Fruit fly (Drosophila melanogaster) Kc167 (cell line): ENCODE results near the gene CG34039.

Source experiments
- Myc ChIP-seq: fragments of >200 bp; optimal IDR thresholded peaks from 2 replicates; lab custom pipeline; 2017; ENCODE audit warnings: missing external identifiers
- Sin3A ChIP-seq: fragments of >200 bp; optimal IDR thresholded peaks from 2 replicates; lab custom pipeline; 2018; ENCODE audit warnings: missing external identifiers
- h ChIP-seq: fragments of >200 bp; optimal IDR thresholded peaks from 3 replicates; lab custom pipeline; 2018; ENCODE audit warnings: missing external identifiers
- insv ChIP-seq: fragments of >200 bp; optimal IDR thresholded peaks from 3 replicates; lab custom pipeline; 2018; ENCODE audit warnings: missing external identifiers
- psq ChIP-seq: fragments of >200 bp; optimal IDR thresholded peaks from 2 replicates; lab custom pipeline; 2017; ENCODE audit warnings: missing external identifiers
- ttk ChIP-seq: sonication (Bioruptor generic); optimal IDR thresholded peaks from 2 replicates; lab custom pipeline; 2017; ENCODE audit warnings: missing external identifiers

The CG34039 gene

DNA sequence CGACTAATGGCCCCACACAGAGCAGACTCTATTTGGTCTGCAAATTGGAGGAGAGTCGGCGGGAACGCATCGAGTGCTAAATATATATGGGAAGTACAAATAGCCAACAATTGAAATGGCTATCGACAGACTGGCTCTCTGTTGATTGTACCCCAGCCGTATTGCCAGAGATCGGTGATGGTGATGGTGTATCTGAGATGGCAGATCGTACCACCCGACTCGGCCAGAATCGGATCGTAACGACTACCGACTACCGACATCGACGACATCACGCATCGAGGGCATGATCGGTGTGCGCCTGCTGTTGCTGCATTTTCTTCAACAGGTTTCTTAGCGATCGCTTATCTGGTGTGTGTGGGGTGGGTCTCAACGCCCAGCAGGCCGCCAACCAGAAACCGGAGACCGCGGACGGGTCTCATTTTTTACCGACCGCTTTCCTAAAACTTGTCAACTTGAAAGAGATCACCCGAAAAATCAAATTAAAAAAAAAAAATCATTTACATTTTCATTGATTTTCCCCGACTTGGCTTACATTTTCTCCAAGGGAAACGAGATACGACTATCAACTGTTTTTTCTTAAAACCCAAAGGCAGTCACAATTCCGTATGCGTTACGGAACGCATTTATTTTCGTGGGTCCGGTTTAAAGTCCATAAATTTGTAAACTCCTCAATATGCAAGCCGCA is 15.7 kb upstream of the CG34039 start:
- no peak for TF ChIP-seq Sin3A (lab: Kevin White, UChicago)
- TF ChIP-seq ttk (lab: Kevin White, UChicago), result no peak
- no peak for TF ChIP-seq h (lab: Kevin White, UChicago)

DNA sequence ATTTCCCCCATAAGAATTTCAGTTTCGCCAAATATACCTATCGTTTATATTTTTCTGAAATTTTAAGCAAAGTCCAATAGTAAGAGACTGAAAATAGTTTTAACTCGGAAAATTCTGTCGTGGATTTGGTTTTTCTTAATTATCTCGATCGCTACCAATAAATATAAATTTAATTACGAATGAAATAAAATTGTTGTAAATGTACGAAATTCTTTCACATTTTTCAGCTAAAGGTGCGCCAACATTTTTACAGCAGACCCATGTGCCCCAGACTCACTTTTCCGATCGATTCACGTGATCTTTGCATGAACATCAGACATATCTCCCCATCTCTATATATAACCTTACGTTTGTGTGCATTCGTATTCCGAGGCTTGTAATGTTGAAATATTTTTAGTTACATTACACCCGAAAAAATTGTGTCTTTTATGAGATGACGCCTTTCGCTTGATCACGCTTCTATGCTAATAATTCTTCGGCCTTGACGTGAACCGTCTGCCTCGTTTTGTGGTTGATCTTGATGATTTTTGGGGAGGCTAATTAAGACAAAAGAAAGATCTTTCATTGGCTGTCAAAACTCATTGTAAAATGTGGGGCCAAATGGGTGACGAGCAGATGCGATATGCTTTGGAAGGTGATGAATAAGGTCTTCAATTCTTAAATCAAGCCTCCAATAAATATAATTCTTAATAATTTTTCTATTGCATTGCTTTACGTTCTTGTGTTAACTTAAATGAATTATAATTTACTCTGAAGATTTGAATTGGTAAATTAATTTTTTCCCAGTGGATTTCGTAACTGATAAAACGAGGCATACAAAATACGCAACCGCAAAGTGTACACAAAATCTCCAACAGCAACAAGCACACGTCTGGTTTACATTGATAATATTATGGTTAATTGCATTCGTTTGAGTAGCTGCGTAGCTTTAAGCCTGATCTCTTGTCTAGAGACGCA is 14.5 kb upstream of the CG34039 start:
- no peak for TF ChIP-seq Myc (lab: Kevin White, UChicago)
- TF ChIP-seq ttk (lab: Kevin White, UChicago), result no peak
- TF ChIP-seq insv (lab: Kevin White, UChicago), result no peak
- no peak for TF ChIP-seq psq (lab: Kevin White, UChicago)
- TF ChIP-seq h (lab: Kevin White, UChicago), result no peak
- TF ChIP-seq Sin3A (lab: Kevin White, UChicago), result no peak

DNA sequence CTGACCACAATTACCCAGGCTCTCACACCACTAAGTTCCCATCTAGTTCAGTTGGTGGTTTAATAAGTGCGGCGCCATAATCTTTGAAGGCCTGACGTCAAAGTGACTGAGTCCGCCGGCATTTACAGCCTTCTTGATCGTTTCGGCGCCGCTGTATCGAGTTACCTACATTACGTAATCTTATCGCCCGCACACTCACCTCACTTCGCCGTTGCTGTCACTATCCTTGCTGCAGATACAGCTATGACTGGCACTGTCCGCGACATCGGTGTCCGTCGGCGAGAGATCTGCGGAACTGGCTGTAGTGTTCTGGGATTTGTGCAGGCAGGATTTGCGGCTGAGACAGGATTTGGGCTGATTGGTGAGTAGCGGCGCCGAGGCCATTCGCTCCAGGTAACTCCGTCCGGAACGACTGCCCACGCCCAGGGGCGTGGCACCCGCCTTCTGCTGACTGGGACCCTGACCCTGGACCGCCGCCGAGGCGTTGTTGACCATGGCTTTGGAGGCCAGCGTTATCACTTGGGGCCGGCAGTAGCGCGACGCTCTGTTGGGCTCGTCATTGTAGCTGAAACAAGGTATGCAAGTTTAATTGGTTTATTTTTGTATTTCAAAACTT is 12.8 kb upstream of the CG34039 start:
- TF ChIP-seq Sin3A (lab: Kevin White, UChicago) (no peak), ttk (lab: Kevin White, UChicago) (no peak), insv (lab: Kevin White, UChicago) (no peak), h (lab: Kevin White, UChicago) (no peak), Myc (lab: Kevin White, UChicago) (no peak), psq (lab: Kevin White, UChicago) (no peak)

DNA sequence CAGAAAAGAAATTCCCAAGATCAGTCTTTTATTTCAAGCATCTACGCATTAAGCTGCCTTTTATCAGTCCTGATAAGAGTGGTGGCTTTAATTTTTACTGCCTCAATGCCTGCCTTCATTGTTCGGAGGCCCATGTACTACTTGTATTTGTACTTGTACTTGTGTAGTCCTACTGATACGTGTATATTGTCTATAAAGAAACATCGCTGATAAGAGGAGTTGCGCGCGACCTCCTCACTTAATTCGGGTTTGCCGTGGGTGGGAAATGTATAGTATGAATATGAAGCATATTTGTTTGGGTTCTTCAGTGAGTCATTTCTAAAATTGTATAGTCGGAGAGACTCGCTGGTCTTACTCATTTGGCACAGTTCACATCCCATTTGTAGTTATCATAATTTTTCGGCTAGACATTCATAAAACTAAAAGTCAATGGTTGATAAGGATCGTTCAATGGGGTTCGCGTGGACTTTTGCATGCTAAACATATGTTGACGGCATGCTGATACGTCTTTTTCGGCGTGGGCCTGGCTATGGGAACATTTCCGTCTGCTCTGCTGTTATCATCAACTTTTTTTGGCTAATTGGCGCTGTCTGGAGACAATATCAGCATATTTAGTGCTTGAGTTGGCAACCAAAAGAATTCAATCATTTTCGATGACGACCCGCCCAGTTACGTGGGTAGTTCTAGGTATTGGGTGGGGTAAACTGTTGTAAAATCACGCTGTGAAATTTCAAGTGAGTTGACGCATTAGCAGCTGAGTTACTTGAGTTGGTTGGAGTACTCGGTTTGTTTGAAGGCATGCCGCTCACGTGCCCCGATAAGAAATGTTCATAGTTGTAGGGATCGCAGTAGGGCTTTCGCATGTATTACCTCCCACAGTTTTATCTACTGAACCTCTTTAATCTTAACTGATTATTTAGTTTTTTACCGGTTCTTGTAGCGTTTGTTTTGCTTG is 11.7 kb upstream of the CG34039 start:
- TF ChIP-seq insv (lab: Kevin White, UChicago), result no peak
- no peak for TF ChIP-seq Sin3A (lab: Kevin White, UChicago)
- no peak for TF ChIP-seq Myc (lab: Kevin White, UChicago)
- no peak for TF ChIP-seq h (lab: Kevin White, UChicago)
- TF ChIP-seq psq (lab: Kevin White, UChicago), result no peak
- no peak for TF ChIP-seq ttk (lab: Kevin White, UChicago)

DNA sequence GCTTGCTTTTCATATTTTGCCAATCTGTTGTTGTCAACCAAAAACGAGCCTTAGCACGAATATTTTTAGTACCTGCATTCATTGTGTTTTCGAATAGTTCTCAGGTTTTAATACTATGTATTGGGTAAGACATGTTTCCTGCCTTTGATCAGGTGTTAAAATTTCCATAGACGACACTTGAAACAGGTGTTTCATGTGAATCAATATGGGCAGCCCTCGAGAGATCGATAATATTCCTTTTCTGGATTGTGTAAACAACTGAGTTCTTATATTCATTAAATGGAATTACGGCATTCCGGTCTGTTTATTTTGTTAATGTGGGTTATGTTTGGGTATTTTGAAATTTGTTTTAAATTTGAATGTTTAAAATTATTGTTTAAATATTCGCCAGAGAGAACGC is 10.6 kb upstream of the CG34039 start:
- TF ChIP-seq psq (lab: Kevin White, UChicago) (no peak), Myc (lab: Kevin White, UChicago) (no peak), ttk (lab: Kevin White, UChicago) (no peak), insv (lab: Kevin White, UChicago) (no peak), Sin3A (lab: Kevin White, UChicago) (no peak), h (lab: Kevin White, UChicago) (no peak)

DNA sequence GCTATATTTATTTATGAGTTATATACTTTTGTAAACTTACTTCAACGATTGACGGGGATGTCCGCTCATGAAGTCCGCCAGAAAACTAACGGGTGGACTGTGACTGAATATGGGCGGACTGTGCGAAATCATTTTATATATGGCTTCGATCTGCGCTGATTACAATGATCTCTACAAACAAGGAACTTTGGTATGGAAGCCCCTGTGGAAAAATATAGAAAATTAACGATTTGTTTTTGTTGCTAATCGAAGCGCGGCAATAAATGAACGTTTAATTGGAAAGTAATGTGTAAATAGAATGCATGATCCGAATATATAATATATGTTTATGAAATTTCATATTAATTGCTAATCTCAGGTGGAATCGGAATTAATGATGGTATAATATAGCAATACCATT is 9.8 kb upstream of the CG34039 start:
- TF ChIP-seq Myc (lab: Kevin White, UChicago) (no peak), insv (lab: Kevin White, UChicago) (no peak), Sin3A (lab: Kevin White, UChicago) (no peak), ttk (lab: Kevin White, UChicago) (no peak), psq (lab: Kevin White, UChicago) (no peak), h (lab: Kevin White, UChicago) (no peak)

DNA sequence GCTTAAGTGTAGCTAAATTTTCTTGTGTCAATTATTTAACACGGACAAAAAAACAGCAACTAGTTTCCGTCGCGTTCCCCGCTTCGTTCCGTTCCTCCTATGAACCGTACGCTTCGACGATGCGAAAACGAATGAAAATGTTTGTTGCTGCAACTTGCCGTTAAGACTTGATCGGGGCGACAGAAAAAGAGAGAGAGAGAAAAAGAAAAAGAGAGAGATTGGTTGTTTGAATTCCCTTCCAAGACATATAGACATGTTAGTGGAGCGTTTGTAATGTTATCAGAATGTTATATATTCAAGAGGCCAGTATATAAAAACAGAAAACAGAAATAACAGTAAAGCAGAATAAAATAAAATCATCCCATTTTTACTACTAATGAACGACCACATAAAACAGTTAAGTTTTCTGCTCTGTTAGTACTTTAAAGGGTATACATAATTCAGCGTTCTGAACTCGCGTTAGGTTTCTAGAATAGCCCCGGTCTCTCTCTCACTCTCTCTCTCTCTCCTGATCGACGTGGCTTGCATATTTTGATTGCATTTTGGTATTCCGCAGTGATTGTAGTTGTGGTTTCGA is 8.9 kb upstream of the CG34039 start, which contains the start of gene Gbs-70E:
Gene Gbs-70E, minus strand, starts transcription at position 137 of the 577 bp plus-strand sequence.
- no peak for TF ChIP-seq ttk (lab: Kevin White, UChicago)
- TF ChIP-seq insv (lab: Kevin White, UChicago), result no peak
- no peak for TF ChIP-seq Sin3A (lab: Kevin White, UChicago)
- TF ChIP-seq psq (lab: Kevin White, UChicago), result no peak
- TF ChIP-seq Myc (lab: Kevin White, UChicago), result no peak
- TF ChIP-seq h (lab: Kevin White, UChicago), result no peak

DNA sequence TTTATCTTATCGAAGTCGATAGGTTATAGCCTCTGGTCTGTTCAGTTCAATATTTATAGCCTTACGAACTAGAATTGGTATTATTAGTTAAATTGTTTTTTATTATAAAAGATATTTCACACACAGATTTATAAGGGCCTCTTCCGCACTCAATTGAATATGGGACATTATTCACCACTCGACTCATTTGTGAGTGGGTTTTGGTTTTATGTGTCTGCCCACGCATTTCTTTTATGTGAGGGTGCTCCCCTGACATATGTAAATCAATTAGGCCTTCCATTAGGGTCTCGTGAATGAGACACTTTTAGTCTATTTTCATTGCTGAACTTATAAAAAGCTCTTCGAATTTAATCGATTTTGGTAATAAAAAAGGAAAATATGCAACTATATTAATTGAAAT is 8.2 kb upstream of the CG34039 start:
- no peak for TF ChIP-seq Myc (lab: Kevin White, UChicago)

DNA sequence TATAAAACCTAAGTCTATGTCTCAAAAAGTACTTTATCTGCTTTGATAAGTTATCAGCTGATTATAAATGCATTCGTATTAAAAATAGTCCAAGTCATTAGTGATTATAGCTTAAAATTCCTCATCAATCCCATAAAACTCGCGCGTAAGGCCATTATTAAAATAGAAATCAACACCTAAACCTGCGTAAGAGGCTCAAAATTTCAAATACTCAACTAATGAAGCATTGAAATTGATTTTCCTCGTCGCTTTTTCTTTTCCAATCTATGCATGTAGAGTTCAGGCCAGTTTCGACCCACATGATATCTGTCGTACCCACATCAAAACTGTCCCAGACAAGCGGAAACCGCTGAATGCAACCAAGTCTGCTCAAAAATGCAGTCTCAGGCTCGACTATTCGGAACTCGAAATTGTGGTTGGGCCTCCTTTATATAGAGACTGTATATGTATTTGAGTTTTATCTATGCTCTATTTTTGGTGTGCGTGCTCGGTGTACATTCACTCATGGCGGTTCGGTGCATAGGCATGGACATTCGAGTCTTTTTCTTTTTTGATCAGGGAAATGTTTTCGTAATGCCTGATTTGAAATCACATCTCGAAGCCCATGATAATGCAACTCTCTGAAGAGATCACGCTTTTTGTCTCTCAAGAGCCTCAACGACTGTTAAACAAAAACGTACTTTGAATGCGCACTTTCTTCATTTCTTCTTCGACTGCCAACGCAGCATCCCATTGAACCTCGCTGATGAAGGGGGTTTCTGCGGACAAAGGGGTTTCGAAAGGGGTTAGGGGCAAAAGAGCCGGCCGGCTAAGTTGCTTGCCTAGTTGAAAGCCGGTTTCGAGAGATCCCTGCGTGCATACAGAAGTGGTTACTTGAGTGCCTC is 7.5 kb upstream of the CG34039 start:
- TF ChIP-seq insv (lab: Kevin White, UChicago) (no peak), h (lab: Kevin White, UChicago) (no peak), Sin3A (lab: Kevin White, UChicago) (no peak), psq (lab: Kevin White, UChicago) (no peak), ttk (lab: Kevin White, UChicago) (no peak), Myc (lab: Kevin White, UChicago) (no peak)
